Worm (Caenorhabditis elegans) whole organism, L4/young adult: ENCODE measurements around the gene W07B8.4.

Source experiments
- dao-5 ChIP-seq: sonication (generic microtip); optimal IDR thresholded peaks from 2 replicates; lab custom pipeline; 2016; ENCODE audit warnings: missing genotype, missing genetic modification characterization, moderate library complexity, missing compliant biosample characterization
- him-1 ChIP-seq: sonication (generic microtip); optimal IDR thresholded peaks from 2 replicates; lab custom pipeline; 2016; ENCODE audit warnings: missing genotype, missing genetic modification reagents, missing genetic modification characterization, missing compliant biosample characterization

- TF ChIP-seq dao-5 (no peak), him-1 (no peak)
Observed at ce11 chrV:1140806-1141205, 9.1 kb upstream of the W07B8.4 start.
